Worm (Caenorhabditis elegans) whole organism, mixed stage, embryonic: ENCODE measurements around the gene ipla-7.

ENCODE experiments used
- blmp-1 ChIP-seq: fragments of 150-350 bp; optimal IDR thresholded peaks from 2 replicates; lab custom pipeline; 2014; ENCODE audit warnings: missing biosample characterization, missing genetic modification characterization
- hlh-1 ChIP-seq: fragments of 150-350 bp; optimal IDR thresholded peaks from 2 replicates; lab custom pipeline; 2014; ENCODE audit warnings: missing biosample characterization, missing genetic modification reagents, missing genetic modification characterization
- lsy-2 ChIP-seq: fragments of 150-350 bp; optimal IDR thresholded peaks from 2 replicates; lab custom pipeline; 2014; ENCODE audit warnings: missing biosample characterization, missing genetic modification characterization
- mep-1 ChIP-seq: fragments of 150-350 bp; optimal IDR thresholded peaks from 2 replicates; lab custom pipeline; 2017; ENCODE audit warnings: missing biosample characterization, missing genetic modification reagents, missing genetic modification characterization, inconsistent platforms
- nhr-237 ChIP-seq: fragments of 150-350 bp; optimal IDR thresholded peaks from 2 replicates; lab custom pipeline; 2014; ENCODE audit warnings: missing biosample characterization, missing genetic modification characterization
- nhr-76 ChIP-seq: sonication (generic microtip); optimal IDR thresholded peaks from 2 replicates; lab custom pipeline; 2017; ENCODE audit warnings: missing biosample characterization, missing genetic modification characterization
- unc-62 ChIP-seq: fragments of 150-350 bp; optimal IDR thresholded peaks from 2 replicates; lab custom pipeline; 2014; ENCODE audit warnings: missing biosample characterization, missing genetic modification reagents, missing genetic modification characterization
- ztf-11 ChIP-seq: fragments of 150-350 bp; optimal IDR thresholded peaks from 2 replicates; lab custom pipeline; 2014; ENCODE audit warnings: missing biosample characterization, missing genetic modification characterization

DNA sequence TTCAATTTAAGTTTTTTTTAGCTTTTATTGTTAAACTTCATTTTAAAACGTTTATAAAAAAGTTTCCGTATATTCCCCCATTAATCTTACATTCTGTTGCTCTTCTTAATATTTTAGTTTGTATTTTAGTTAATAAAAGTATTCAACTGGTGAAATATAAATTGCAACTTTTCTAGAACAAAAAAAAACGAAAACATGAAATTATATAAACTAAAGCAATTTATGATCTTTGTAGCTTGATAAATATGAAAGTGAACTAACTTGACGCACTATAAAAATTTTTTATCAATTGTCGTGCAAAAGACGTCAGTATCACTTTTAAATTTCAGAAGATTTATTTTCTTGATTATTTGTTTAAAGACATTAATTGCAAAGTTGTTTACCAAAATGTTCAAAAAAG is 45.0 kb downstream of the ipla-7 start, which contains the start of gene F44D12.2:
- TF ChIP-seq ztf-11 (tag; lab: Kevin White, UChicago) (no peak), blmp-1 (tag; lab: Kevin White, UChicago) (no peak), mep-1 (tag; lab: Kevin White, UChicago) (no peak), hlh-1 (tag; lab: Kevin White, UChicago) (no peak), nhr-76 (tag; lab: Kevin White, UChicago) (no peak), nhr-237 (tag; lab: Kevin White, UChicago) (no peak), unc-62 (GFP tag; lab: Kevin White, UChicago) (no peak), lsy-2 (tag; lab: Kevin White, UChicago) (no peak)
